Worm (Caenorhabditis elegans) whole organism, L4 larva: ENCODE results near the gene mig-21.

ENCODE experiments used
- F37D6.2 ChIP-seq: sonication (generic microtip); optimal IDR thresholded peaks from 2 replicates; lab custom pipeline; 2016; ENCODE audit warnings: mild to moderate bottlenecking, missing genetic modification characterization, missing compliant biosample characterization
- F44E2.7 ChIP-seq: fragments of 200-800 bp; sonication (Bioruptor generic); IDR thresholded peaks from 2 replicates; pipeline ENCODE4 v2.1.2; 2022; ENCODE audit warnings: missing genetic modification characterization, missing compliant biosample characterization
- Y48G9A.11 ChIP-seq: fragments of 200-800 bp; sonication (Bioruptor generic); IDR thresholded peaks from 2 replicates; pipeline ENCODE4 v1.3.6; 2022; ENCODE audit warnings: missing genetic modification reagents, missing genetic modification characterization, missing compliant biosample characterization
- ZK337.2 ChIP-seq: fragments of 200-800 bp; sonication (Bioruptor generic); IDR thresholded peaks from 2 replicates; pipeline ENCODE4 v1.3.6; 2022; ENCODE audit warnings: missing genetic modification reagents, missing genetic modification characterization, missing compliant biosample characterization
- ZK546.5 ChIP-seq, 2 experiments: sonication (generic microtip); optimal IDR thresholded peaks; 2 replicates each; lab custom pipeline; 2017; ENCODE audit warnings: missing biosample characterization in 2 of 2, missing genetic modification characterization in 2 of 2
- aha-1 ChIP-seq: fragments of 150-350 bp; peaks from one replicate; lab custom pipeline; 2014; ENCODE audit warnings: missing biosample characterization, missing genetic modification characterization
- aly-2 ChIP-seq: sonication (generic microtip); optimal IDR thresholded peaks from 2 replicates; lab custom pipeline; 2018; ENCODE audit warnings: missing biosample characterization, missing genetic modification characterization
- arid-1 ChIP-seq: fragments of 200-800 bp; sonication (Bioruptor generic); conservative IDR thresholded peaks from 2 replicates; pipeline ENCODE4 v1.3.6; 2022; ENCODE audit warnings: missing genetic modification reagents, missing genetic modification characterization, missing compliant biosample characterization
- attf-4 ChIP-seq: sonication (generic microtip); optimal IDR thresholded peaks from 3 replicates; lab custom pipeline; 2017; ENCODE audit warnings: missing biosample characterization, missing genetic modification characterization
- ceh-62 ChIP-seq: sonication (generic microtip); optimal IDR thresholded peaks from 2 replicates; lab custom pipeline; 2017; ENCODE audit warnings: missing biosample characterization, missing genetic modification characterization
- ceh-82 ChIP-seq: sonication (generic microtip); optimal IDR thresholded peaks from 2 replicates; lab custom pipeline; 2017; ENCODE audit warnings: missing biosample characterization, missing genetic modification characterization
- cey-2 ChIP-seq: sonication (generic microtip); optimal IDR thresholded peaks from 3 replicates; lab custom pipeline; 2017; ENCODE audit warnings: missing genetic modification characterization, mild to moderate bottlenecking, missing compliant biosample characterization, antibody characterized with exemption, borderline replicate concordance; ENCODE audit not compliant: insufficient read depth
- dmd-6 ChIP-seq: fragments of 200-800 bp; sonication (Bioruptor generic); IDR thresholded peaks from 2 replicates; pipeline ENCODE4 v1.3.6; 2022; ENCODE audit warnings: missing genetic modification reagents, missing genetic modification characterization, missing compliant biosample characterization
- duxl-1 ChIP-seq: sonication (generic microtip); optimal IDR thresholded peaks from 2 replicates; lab custom pipeline; 2016; ENCODE audit warnings: mild to moderate bottlenecking, missing genetic modification characterization, moderate library complexity, missing compliant biosample characterization; ENCODE audit not compliant: poor library complexity
- dve-1 ChIP-seq: sonication (generic microtip); optimal IDR thresholded peaks from 2 replicates; lab custom pipeline; 2017; ENCODE audit warnings: antibody characterized with exemption, mild to moderate bottlenecking, missing genetic modification characterization, missing compliant biosample characterization; ENCODE audit not compliant: insufficient read depth
- egl-43 ChIP-seq: fragments of 200-800 bp; sonication (Bioruptor generic); IDR thresholded peaks from 2 replicates; pipeline ENCODE4 v1.3.6; 2022; ENCODE audit warnings: missing genetic modification reagents, missing genetic modification characterization, missing compliant biosample characterization
- fkh-10 ChIP-seq: fragments of 150-350 bp; optimal IDR thresholded peaks from 2 replicates; lab custom pipeline; 2014; ENCODE audit warnings: missing biosample characterization, missing genetic modification reagents, missing genetic modification characterization
- gei-8 ChIP-seq: fragments of 200-800 bp; sonication (Bioruptor generic); optimal IDR thresholded peaks from 2 replicates; lab custom pipeline; 2018; ENCODE audit warnings: mild to moderate bottlenecking, missing genetic modification characterization, missing compliant biosample characterization
- hif-1 ChIP-seq, 2 experiments: sonication (generic microtip); optimal IDR thresholded peaks; 2 replicates each; lab custom pipeline; 2016 to 2017; ENCODE audit warnings: missing compliant biosample characterization in 2 of 2, missing genetic modification characterization in 2 of 2, missing genetic modification reagents in 2 of 2, missing genotype in 2 of 2, mild to moderate bottlenecking in 1 of 2
- hlh-11 ChIP-seq: fragments of 200-800 bp; sonication (Bioruptor generic); optimal IDR thresholded peaks from 2 replicates; lab custom pipeline; 2018; ENCODE audit warnings: mild to moderate bottlenecking, missing genetic modification characterization, missing compliant biosample characterization
- hmg-1.1 ChIP-seq: fragments of 200-800 bp; sonication (Bioruptor generic); IDR thresholded peaks from 2 replicates; pipeline ENCODE4 v1.3.6; 2022; ENCODE audit warnings: missing genetic modification reagents, missing genetic modification characterization, missing compliant biosample characterization
- lin-13 ChIP-seq: fragments of 150-350 bp; optimal IDR thresholded peaks from 2 replicates; lab custom pipeline; 2014; ENCODE audit warnings: missing biosample characterization, missing genetic modification reagents, missing genetic modification characterization
- lin-15B ChIP-seq: fragments of 150-350 bp; sonication (generic microtip); optimal IDR thresholded peaks from 3 replicates; lab custom pipeline; 2014; ENCODE audit warnings: missing biosample characterization, missing genetic modification characterization
- lin-29 ChIP-seq: fragments of 200-800 bp; sonication (Bioruptor generic); IDR thresholded peaks from 2 replicates; pipeline ENCODE4 v1.3.6; 2022; ENCODE audit warnings: missing genetic modification reagents, missing genetic modification characterization, missing compliant biosample characterization
- madf-9 ChIP-seq: fragments of 200-800 bp; sonication (Bioruptor generic); conservative IDR thresholded peaks from 2 replicates; pipeline ENCODE4 v1.3.6; 2022; ENCODE audit warnings: missing genetic modification reagents, missing genetic modification characterization, missing compliant biosample characterization
- mdl-1 ChIP-seq, 2 experiments: fragments of 150-350 bp in 1 of 2; sonication (generic microtip) in 1 of 2; optimal IDR thresholded peaks; 2 replicates each; lab custom pipeline; 2014 to 2017; ENCODE audit warnings: missing biosample characterization in 2 of 2, missing genetic modification characterization in 2 of 2
- mep-1 ChIP-seq: fragments of 150-350 bp; sonication (generic microtip); optimal IDR thresholded peaks from 3 replicates; lab custom pipeline; 2014; ENCODE audit warnings: missing biosample characterization, missing genetic modification characterization
- mes-2 ChIP-seq: sonication (generic microtip); optimal IDR thresholded peaks from 2 replicates; lab custom pipeline; 2016; ENCODE audit warnings: missing genotype, mild to moderate bottlenecking, missing genetic modification characterization, missing compliant biosample characterization; ENCODE audit not compliant: poor library complexity, severe bottlenecking
- mxl-3 ChIP-seq: fragments of 200-800 bp; sonication (Bioruptor generic); optimal IDR thresholded peaks from 2 replicates; lab custom pipeline; 2018; ENCODE audit warnings: mild to moderate bottlenecking, missing genetic modification characterization, missing compliant biosample characterization
- nhr-102 ChIP-seq: sonication (generic microtip); optimal IDR thresholded peaks from 2 replicates; lab custom pipeline; 2016; ENCODE audit warnings: mild to moderate bottlenecking, missing genetic modification characterization, moderate library complexity, missing compliant biosample characterization
- nhr-11 ChIP-seq: fragments of 150-350 bp; optimal IDR thresholded peaks from 2 replicates; lab custom pipeline; 2014; ENCODE audit warnings: missing biosample characterization, missing genetic modification characterization
- nhr-111 ChIP-seq: fragments of 200-800 bp; sonication (Bioruptor generic); optimal IDR thresholded peaks from 2 replicates; lab custom pipeline; 2018; ENCODE audit warnings: mild to moderate bottlenecking, missing genetic modification characterization, missing compliant biosample characterization
- nhr-41 ChIP-seq: fragments of 200-800 bp; sonication (Bioruptor generic); IDR thresholded peaks from 2 replicates; pipeline ENCODE4 v1.3.6; 2022; ENCODE audit warnings: missing genetic modification reagents, missing genetic modification characterization, missing compliant biosample characterization
- nhr-42 ChIP-seq: fragments of 200-800 bp; sonication (Bioruptor generic); IDR thresholded peaks from 2 replicates; pipeline ENCODE4 v1.3.6; 2022; ENCODE audit warnings: missing genetic modification characterization, missing compliant biosample characterization
- nhr-48 ChIP-seq: sonication (generic microtip); optimal IDR thresholded peaks from 2 replicates; lab custom pipeline; 2016; ENCODE audit warnings: mild to moderate bottlenecking, missing genetic modification characterization, missing compliant biosample characterization
- nhr-6 ChIP-seq: fragments of 150-350 bp; optimal IDR thresholded peaks from 2 replicates; lab custom pipeline; 2014; ENCODE audit warnings: missing biosample characterization, missing genetic modification characterization
- nhr-76 ChIP-seq: fragments of 150-350 bp; optimal IDR thresholded peaks from 2 replicates; lab custom pipeline; 2014; ENCODE audit warnings: missing biosample characterization, missing genetic modification characterization
- pqm-1 ChIP-seq: sonication (generic microtip); optimal IDR thresholded peaks from 2 replicates; lab custom pipeline; 2017; ENCODE audit warnings: missing biosample characterization, missing genetic modification characterization
- rbr-2 ChIP-seq: sonication (generic microtip); optimal IDR thresholded peaks from 2 replicates; lab custom pipeline; 2016; ENCODE audit warnings: missing genotype, missing genetic modification characterization, missing compliant biosample characterization
- saeg-2 ChIP-seq: fragments of 200-800 bp; sonication (Bioruptor generic); IDR thresholded peaks from 2 replicates; pipeline ENCODE4 v1.3.6; 2022; ENCODE audit warnings: missing genetic modification reagents, missing genetic modification characterization, missing compliant biosample characterization
- snpc-1.2 ChIP-seq: fragments of 200-800 bp; sonication (Bioruptor generic); IDR thresholded peaks from 2 replicates; pipeline ENCODE4 v1.3.6; 2022; ENCODE audit warnings: missing genetic modification reagents, missing genetic modification characterization, missing compliant biosample characterization
- spr-1 ChIP-seq: sonication (generic microtip); optimal IDR thresholded peaks from 2 replicates; lab custom pipeline; 2016; ENCODE audit warnings: mild to moderate bottlenecking, missing genetic modification characterization, missing compliant biosample characterization
- spr-3 ChIP-seq: fragments of 200-800 bp; sonication (Bioruptor generic); optimal IDR thresholded peaks from 2 replicates; lab custom pipeline; 2018; ENCODE audit warnings: mild to moderate bottlenecking, missing genetic modification characterization, missing compliant biosample characterization
- tag-97 ChIP-seq: fragments of 200-800 bp; sonication (Bioruptor generic); IDR thresholded peaks from 2 replicates; pipeline ENCODE4 v1.3.6; 2022; ENCODE audit warnings: missing genetic modification characterization, missing compliant biosample characterization
- unc-130 ChIP-seq: sonication (generic microtip); optimal IDR thresholded peaks from 2 replicates; lab custom pipeline; 2016; ENCODE audit warnings: missing genetic modification reagents, missing genetic modification characterization, missing compliant biosample characterization
- unc-39 ChIP-seq: sonication (generic microtip); optimal IDR thresholded peaks from 2 replicates; lab custom pipeline; 2017; ENCODE audit warnings: missing biosample characterization, missing genetic modification characterization
- unc-62 ChIP-seq, 3 experiments: fragments of 150-350 bp in 1 of 3; sonication (generic microtip); optimal IDR thresholded peaks in 2 of 3; peaks in 1 of 3; 1 replicate in 1 of 3; 2 replicates in 2 of 3; lab custom pipeline; 2014 to 2017; ENCODE audit warnings: missing biosample characterization in 3 of 3, missing genetic modification characterization in 3 of 3, missing genetic modification reagents in 3 of 3, missing genotype in 1 of 3
- vab-7 ChIP-seq: fragments of 200-800 bp; sonication (Bioruptor generic); IDR thresholded peaks from 2 replicates; pipeline ENCODE4 v1.3.6; 2022; ENCODE audit warnings: missing genetic modification reagents, missing genetic modification characterization, missing compliant biosample characterization
- zip-11 ChIP-seq: fragments of 200-800 bp; sonication (Bioruptor generic); IDR thresholded peaks from 2 replicates; pipeline ENCODE4 v1.3.6; 2022; ENCODE audit warnings: missing genetic modification characterization, missing compliant biosample characterization

mig-21 gene

ce11 chrIII:5853240-5853639 is 24.9 kb downstream of the mig-21 start, which contains the start of gene ddx-23 (continued):
- TF ChIP-seq cey-2 (tag; lab: Kevin White, UChicago) = no peak
- no peak for TF ChIP-seq nhr-11 (tag; lab: Kevin White, UChicago)
- TF ChIP-seq gei-8 (GFP tag; lab: Kevin White, UChicago) = no peak
- TF ChIP-seq pqm-1 (tag; lab: Kevin White, UChicago) = no peak
- TF ChIP-seq ceh-82 (tag; lab: Kevin White, UChicago) = no peak
- TF ChIP-seq lin-13 = peak; percentile 7
- TF ChIP-seq zip-11 (GFP tag; lab: Robert Waterston, UW) = no peak
- TF ChIP-seq aly-2 (tag; lab: Kevin White, UChicago) = no peak
- TF ChIP-seq tag-97 (GFP tag; lab: Robert Waterston, UW) = no peak
- TF ChIP-seq ZK546.5 (tag; optimal IDR thresholded peaks at IDR 0.05; lab: Kevin White, UChicago) = no peak
- TF ChIP-seq mes-2 (tag; lab: Kevin White, UChicago) = peak; percentile 76
- no peak for TF ChIP-seq egl-43 (GFP tag; lab: Robert Waterston, UW)
- TF ChIP-seq aha-1 (tag; lab: Kevin White, UChicago) = no peak
- no peak; the same call in 1 of the 2 replicates for TF ChIP-seq arid-1 (GFP tag; lab: Robert Waterston, UW)
- no peak for TF ChIP-seq nhr-6
- TF ChIP-seq dve-1 (tag; lab: Kevin White, UChicago) = peak; percentile 32
- no peak for TF ChIP-seq lin-29 (GFP tag; lab: Robert Waterston, UW)
- no peak for TF ChIP-seq nhr-111 (GFP tag; lab: Kevin White, UChicago)
- TF ChIP-seq attf-4 = no peak
- TF ChIP-seq hif-1 (tag; optimal IDR thresholded peaks at IDR 0.05; lab: Kevin White, UChicago) = no peak
- TF ChIP-seq mep-1 = peak; percentile 42
- no peak for TF ChIP-seq unc-39 (tag; lab: Kevin White, UChicago)
- no peak for TF ChIP-seq mxl-3 (GFP tag; lab: Kevin White, UChicago)
- TF ChIP-seq nhr-48 = no peak
- no peak for TF ChIP-seq unc-62 (GFP tag; optimal IDR thresholded peaks at IDR 0.05 in 1 of 2; lab: Kevin White, UChicago)
- TF ChIP-seq unc-62 (tag; optimal IDR thresholded peaks at IDR 0.05; lab: Kevin White, UChicago) = no peak
- TF ChIP-seq rbr-2 (tag; lab: Kevin White, UChicago) = no peak
- TF ChIP-seq F44E2.7 (GFP tag; lab: Robert Waterston, UW) = no peak
- TF ChIP-seq ZK337.2 (GFP tag; lab: Robert Waterston, UW) = no peak
- no peak for TF ChIP-seq spr-1 (tag; lab: Kevin White, UChicago)
- no peak for TF ChIP-seq ceh-62 (tag; lab: Kevin White, UChicago)
- TF ChIP-seq nhr-41 = no peak
- TF ChIP-seq hmg-1.1 (GFP tag; lab: Robert Waterston, UW) = no peak
- TF ChIP-seq duxl-1 = no peak
- TF ChIP-seq unc-130 = no peak
- TF ChIP-seq nhr-42 (GFP tag; lab: Robert Waterston, UW) = no peak
- TF ChIP-seq F37D6.2 (tag; lab: Kevin White, UChicago) = no peak
- TF ChIP-seq Y48G9A.11 (GFP tag; lab: Robert Waterston, UW) = no peak
- TF ChIP-seq madf-9 (GFP tag; lab: Robert Waterston, UW) = no peak
- peak; percentile 36 for TF ChIP-seq nhr-102 (tag; lab: Kevin White, UChicago)
- no peak for TF ChIP-seq mdl-1 (tag; optimal IDR thresholded peaks at IDR 0.05; lab: Kevin White, UChicago)
- TF ChIP-seq nhr-76 = no peak
- no peak for TF ChIP-seq fkh-10
- no peak for TF ChIP-seq lin-15B (tag; lab: Kevin White, UChicago)
- TF ChIP-seq spr-3 (GFP tag; lab: Kevin White, UChicago) = no peak
- no peak for TF ChIP-seq saeg-2 (GFP tag; lab: Robert Waterston, UW)
- TF ChIP-seq vab-7 = no peak
- TF ChIP-seq hlh-11 (tag; lab: Kevin White, UChicago) = no peak
- TF ChIP-seq dmd-6 (GFP tag; lab: Robert Waterston, UW) = no peak
- TF ChIP-seq snpc-1.2 (GFP tag; lab: Robert Waterston, UW) = peak; percentile 27; the same call in 1 of the 2 replicates
